Worm (Caenorhabditis elegans): ENCODE data around the gene C13G5.2.

- TF ChIP-seq nhr-77 (tag; optimal IDR thresholded peaks at IDR 0.05) = no peak
- TF ChIP-seq zag-1 (tag; optimal IDR thresholded peaks at IDR 0.05) = no peak
- no peak for TF ChIP-seq nhr-10 (tag; optimal IDR thresholded peaks at IDR 0.05)
Measured at ce11 chrIII:8636803-8637202, 18.5 kb upstream of the C13G5.2 start.
